Worm (Caenorhabditis elegans): ENCODE data around the gene ugt-38.

The ugt-38 gene

DNA sequence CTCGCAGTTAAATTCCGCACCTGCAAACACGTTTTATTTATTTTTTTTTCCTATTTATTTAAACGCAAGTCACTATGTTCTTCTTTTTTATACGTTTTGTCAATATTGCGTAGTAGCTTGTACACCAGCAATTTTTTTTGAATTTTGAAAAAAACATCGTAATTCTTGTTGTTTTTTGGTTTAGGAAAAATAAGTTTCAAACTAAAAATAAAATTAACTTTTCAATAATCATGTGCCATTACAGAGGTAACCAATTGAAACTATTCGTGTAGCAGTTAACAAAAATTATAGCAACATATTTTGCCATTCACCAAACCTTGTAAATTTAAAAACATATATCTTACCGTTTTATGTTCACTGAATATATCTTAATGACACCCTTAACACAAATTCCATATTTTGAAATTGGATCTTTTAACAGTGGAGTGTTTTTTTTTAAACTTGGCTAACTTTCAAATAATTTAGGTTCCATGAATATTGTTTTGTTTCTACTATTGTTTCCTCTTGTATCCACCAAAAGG is 24.0 kb downstream of the ugt-38 start, which contains the start of gene lmd-5:
lmd-5 (plus strand) TSS at position 471 of the 521 bp plus-strand sequence.
- no peak for TF ChIP-seq nhr-12 (tag; optimal IDR thresholded peaks at IDR 0.05)
- no peak for TF ChIP-seq cnd-1 (tag; optimal IDR thresholded peaks at IDR 0.05)
- TF ChIP-seq sem-2 (GFP tag; optimal IDR thresholded peaks at IDR 0.05), result no peak
- no peak for TF ChIP-seq lin-13 (tag; optimal IDR thresholded peaks at IDR 0.05)
- no peak for TF ChIP-seq ztf-11 (tag; optimal IDR thresholded peaks at IDR 0.05)
- TF ChIP-seq nhr-76 (tag; optimal IDR thresholded peaks at IDR 0.05), result no peak
- no peak for TF ChIP-seq flh-1 (GFP tag; optimal IDR thresholded peaks at IDR 0.05)
- no peak for TF ChIP-seq elt-1 (tag; optimal IDR thresholded peaks at IDR 0.05; ENCODE audit: borderline replicate concordance, insufficient read depth)
- TF ChIP-seq nhr-28 (tag; optimal IDR thresholded peaks at IDR 0.05), result no peak
- TF ChIP-seq drap-1 (GFP tag; optimal IDR thresholded peaks at IDR 0.05), result no peak
- TF ChIP-seq snpc-4 (tag; optimal IDR thresholded peaks at IDR 0.05), result no peak
- no peak for TF ChIP-seq tbx-8 (GFP tag; optimal IDR thresholded peaks at IDR 0.05)
- TF ChIP-seq mls-2 (tag; optimal IDR thresholded peaks at IDR 0.05), result no peak
- TF ChIP-seq nhr-237 (tag; optimal IDR thresholded peaks at IDR 0.05), result no peak

DNA sequence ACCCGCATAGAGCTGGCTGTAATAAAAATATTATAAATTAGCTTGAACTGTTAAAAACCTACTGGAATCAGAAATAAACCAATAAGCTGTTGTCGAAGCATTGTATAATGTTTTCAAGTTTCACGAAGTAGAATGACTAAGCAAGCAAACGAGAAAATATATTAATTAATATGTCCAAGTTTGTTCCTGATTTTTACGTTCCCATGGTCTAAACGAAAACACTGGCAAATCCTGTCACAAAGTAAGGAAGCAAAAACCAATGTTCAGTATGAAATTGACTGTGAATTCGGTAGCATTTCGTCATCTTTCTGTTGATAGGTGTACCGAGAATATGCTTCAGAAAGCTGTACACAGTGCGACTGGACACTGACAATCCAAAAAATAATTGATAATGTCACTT is 27.1 kb downstream of the ugt-38 start, which contains the start of gene srx-34:
srx-34 (minus strand) TSS at position 101 of the 400 bp plus-strand sequence.
- TF ChIP-seq nhr-12 (tag; optimal IDR thresholded peaks at IDR 0.05), result no peak
- TF ChIP-seq ztf-11 (tag; optimal IDR thresholded peaks at IDR 0.05), result no peak
- TF ChIP-seq tbx-8 (GFP tag; optimal IDR thresholded peaks at IDR 0.05), result no peak
- TF ChIP-seq ceh-83 (GFP tag; optimal IDR thresholded peaks at IDR 0.05), result no peak
- no peak for TF ChIP-seq ceh-39 (tag; optimal IDR thresholded peaks at IDR 0.05)
- no peak for TF ChIP-seq nhr-2 (tag; optimal IDR thresholded peaks at IDR 0.05)

DNA sequence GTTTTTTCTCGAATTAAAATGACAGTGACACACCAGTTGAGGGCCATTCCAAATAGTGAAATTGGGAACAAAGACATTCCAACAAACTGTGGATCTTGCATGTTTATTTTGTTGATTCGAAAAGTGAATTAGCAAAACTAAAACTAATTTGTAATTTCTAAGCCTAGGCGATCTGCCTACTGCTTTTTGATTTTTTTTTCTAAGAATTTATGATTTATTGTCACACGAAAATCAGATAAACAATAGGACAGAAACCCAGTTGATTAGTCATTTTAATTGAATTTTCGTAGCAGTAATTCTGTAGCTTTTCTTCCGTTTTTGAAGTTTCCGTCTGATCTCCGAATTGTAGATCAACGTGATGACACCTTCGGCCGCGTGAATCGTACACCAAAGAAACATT is 28.5 kb downstream of the ugt-38 start, which contains the start of gene srx-33:
srx-33 (minus strand) TSS at position 101 of the 400 bp plus-strand sequence.
- no peak for TF ChIP-seq lin-13 (tag; optimal IDR thresholded peaks at IDR 0.05)
- TF ChIP-seq mep-1 (tag; optimal IDR thresholded peaks at IDR 0.05), result no peak
- no peak for TF ChIP-seq pha-4 (tag; optimal IDR thresholded peaks at IDR 0.05)
- TF ChIP-seq snpc-4 (tag; optimal IDR thresholded peaks at IDR 0.05), result no peak
- TF ChIP-seq nhr-12 (tag; optimal IDR thresholded peaks at IDR 0.05), result no peak
- TF ChIP-seq ceh-39 (tag; optimal IDR thresholded peaks at IDR 0.05), result no peak
- TF ChIP-seq tbx-8 (GFP tag; optimal IDR thresholded peaks at IDR 0.05), result no peak
- no peak for TF ChIP-seq nhr-237 (tag; optimal IDR thresholded peaks at IDR 0.05)
- no peak for TF ChIP-seq M03D4.4 (tag; optimal IDR thresholded peaks at IDR 0.05)
- no peak for TF ChIP-seq lsy-2 (tag; optimal IDR thresholded peaks at IDR 0.05)
- TF ChIP-seq ces-1 (GFP tag; optimal IDR thresholded peaks at IDR 0.05), result no peak

DNA sequence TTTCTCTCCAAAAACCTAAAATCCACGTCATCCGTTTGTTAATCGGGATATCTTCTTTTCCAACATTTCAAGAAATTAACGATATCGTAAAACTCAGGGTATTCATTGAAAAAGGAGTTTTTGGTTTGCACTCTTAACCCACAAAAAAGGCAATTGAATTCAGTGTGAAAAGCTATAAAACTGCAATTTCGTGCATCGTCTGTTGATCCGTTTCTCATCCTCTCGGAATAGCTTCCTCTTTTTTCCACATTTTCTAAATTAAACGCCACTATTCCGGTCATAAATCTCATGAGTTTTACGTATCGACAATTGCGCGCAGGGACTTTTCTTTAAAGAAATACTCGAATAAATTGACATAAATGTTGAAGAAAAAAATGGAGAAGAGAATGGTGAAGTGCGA is 35.0 kb downstream of the ugt-38 start:
- TF ChIP-seq unc-39 (tag; optimal IDR thresholded peaks at IDR 0.05), result no peak
- TF ChIP-seq unc-62 (GFP tag; optimal IDR thresholded peaks at IDR 0.05), result no peak
- no peak for TF ChIP-seq blmp-1 (tag; optimal IDR thresholded peaks at IDR 0.05)
- TF ChIP-seq zip-8 (tag; optimal IDR thresholded peaks at IDR 0.05), result no peak
- no peak for TF ChIP-seq drap-1 (GFP tag; optimal IDR thresholded peaks at IDR 0.05)
- no peak for TF ChIP-seq cnd-1 (tag; optimal IDR thresholded peaks at IDR 0.05)
- no peak for TF ChIP-seq mls-2 (tag; optimal IDR thresholded peaks at IDR 0.05)
- TF ChIP-seq hlh-1 (tag; optimal IDR thresholded peaks at IDR 0.05), result no peak
- no peak for TF ChIP-seq lin-13 (tag; optimal IDR thresholded peaks at IDR 0.05)
- no peak for TF ChIP-seq nhr-2 (tag; optimal IDR thresholded peaks at IDR 0.05)
- TF ChIP-seq sptf-1 (tag; optimal IDR thresholded peaks at IDR 0.05), result no peak
- TF ChIP-seq elt-1 (tag; optimal IDR thresholded peaks at IDR 0.05; ENCODE audit: borderline replicate concordance, insufficient read depth), result no peak
- no peak for TF ChIP-seq ceh-83 (GFP tag; optimal IDR thresholded peaks at IDR 0.05)
- TF ChIP-seq M03D4.4 (tag; optimal IDR thresholded peaks at IDR 0.05), result no peak
- no peak for TF ChIP-seq pha-4 (tag; optimal IDR thresholded peaks at IDR 0.05)

DNA sequence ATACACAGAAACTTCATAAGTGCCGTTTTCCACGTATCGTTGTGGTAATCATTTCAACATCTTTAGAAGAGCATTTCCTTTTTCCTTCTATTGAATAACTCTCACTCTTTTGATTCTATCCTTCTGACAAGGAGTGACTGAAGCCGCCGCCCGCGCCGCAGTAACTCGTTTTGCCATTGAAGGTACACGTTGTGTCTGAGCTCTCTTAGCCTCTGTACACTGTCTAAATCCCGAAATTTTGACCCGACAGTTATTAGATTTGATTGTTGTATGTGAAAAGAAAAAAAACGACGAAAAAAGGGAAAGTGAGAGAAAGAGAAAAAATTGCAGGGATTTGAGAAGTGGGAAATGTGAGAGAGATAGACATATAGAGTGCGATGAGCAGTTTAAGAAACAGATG is 36.0 kb downstream of the ugt-38 start:
- TF ChIP-seq ces-1 (GFP tag; optimal IDR thresholded peaks at IDR 0.05) (peak; percentile 95), ztf-11 (tag; optimal IDR thresholded peaks at IDR 0.05) (no peak)

DNA sequence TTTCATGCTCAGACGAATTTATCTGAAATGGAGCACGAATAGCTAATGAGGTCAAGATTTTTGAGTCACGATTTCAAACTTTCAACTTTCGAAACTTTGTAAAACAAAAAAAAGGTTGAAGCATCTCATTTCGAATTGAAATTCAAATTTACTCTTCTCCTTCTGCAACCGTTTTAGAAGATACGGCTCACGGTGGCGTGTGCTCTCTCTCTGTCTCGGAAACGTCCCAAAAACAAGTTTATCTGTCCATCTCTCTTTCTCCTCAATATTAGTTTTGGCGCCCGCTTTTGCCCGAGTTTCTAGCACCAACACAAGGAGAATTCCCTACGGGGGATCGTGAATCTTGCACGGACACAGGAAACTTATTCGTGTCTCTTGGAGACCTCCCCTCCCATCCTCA is 36.9 kb downstream of the ugt-38 start:
- TF ChIP-seq ham-2 (GFP tag; optimal IDR thresholded peaks at IDR 0.05) (no peak), unc-62 (GFP tag; optimal IDR thresholded peaks at IDR 0.05) (no peak), ceh-83 (GFP tag; optimal IDR thresholded peaks at IDR 0.05) (no peak), ces-1 (GFP tag; optimal IDR thresholded peaks at IDR 0.05) (peak; percentile 21)

Data from whole organism, mixed stage, embryonic.